Worm (Caenorhabditis elegans) whole organism, young adult: ENCODE measurements around the gene C49C3.8.

ENCODE experiments used
- B0261.1 ChIP-seq: sonication (generic microtip); optimal IDR thresholded peaks from 2 replicates; lab custom pipeline; 2016; ENCODE audit warnings: mild to moderate bottlenecking, missing genetic modification characterization, moderate library complexity, missing compliant biosample characterization
- C17E4.6 ChIP-seq: fragments of 200-800 bp; sonication (Bioruptor generic); IDR thresholded peaks from 2 replicates; pipeline ENCODE4 v1.3.6; 2022; ENCODE audit warnings: missing genetic modification reagents, missing genetic modification characterization, missing compliant biosample characterization
- K12H6.12 ChIP-seq: fragments of 200-800 bp; sonication (Bioruptor generic); optimal IDR thresholded peaks from 2 replicates; lab custom pipeline; 2018; ENCODE audit warnings: mild to moderate bottlenecking, missing genetic modification characterization, missing compliant biosample characterization
- T26A5.8 ChIP-seq: sonication (generic microtip); optimal IDR thresholded peaks from 2 replicates; lab custom pipeline; 2016; ENCODE audit warnings: missing genetic modification characterization, missing compliant biosample characterization
- Y67H2A.10 ChIP-seq: fragments of 200-800 bp; sonication (Bioruptor generic); conservative IDR thresholded peaks from 2 replicates; pipeline ENCODE4 v1.3.6; 2022; ENCODE audit warnings: missing genetic modification reagents, missing genetic modification characterization, missing compliant biosample characterization
- akir-1 ChIP-seq: fragments of 200-800 bp; sonication (Bioruptor generic); optimal IDR thresholded peaks from 2 replicates; lab custom pipeline; 2018; ENCODE audit warnings: mild to moderate bottlenecking, missing genetic modification characterization, moderate library complexity, missing compliant biosample characterization
- ama-1 ChIP-seq, 3 experiments: fragments of 150-350 bp in 1 of 3; sonication (generic microtip) in 2 of 3; optimal IDR thresholded peaks; 2 replicates each; lab custom pipeline; 2014 to 2018; ENCODE audit warnings: missing biosample characterization in 2 of 3, missing genetic modification characterization in 2 of 3, missing genetic modification reagents in 2 of 3
- attf-3 ChIP-seq: fragments of 200-800 bp; sonication (Bioruptor generic); conservative IDR thresholded peaks from 2 replicates; pipeline ENCODE4 v1.3.6; 2022; ENCODE audit warnings: missing genetic modification reagents, missing genetic modification characterization, missing compliant biosample characterization
- attf-5 ChIP-seq: fragments of 200-800 bp; sonication (Bioruptor generic); optimal IDR thresholded peaks from 2 replicates; lab custom pipeline; 2018; ENCODE audit warnings: mild to moderate bottlenecking, missing genetic modification characterization, missing compliant biosample characterization
- attf-6 ChIP-seq: fragments of 200-800 bp; sonication (Bioruptor generic); IDR thresholded peaks from 2 replicates; pipeline ENCODE4 v1.3.6; 2022; ENCODE audit warnings: missing genetic modification reagents, missing genetic modification characterization, missing compliant biosample characterization
- bed-1 ChIP-seq: fragments of 200-800 bp; sonication (Bioruptor generic); IDR thresholded peaks from 2 replicates; pipeline ENCODE4 v1.3.6; 2022; ENCODE audit warnings: missing genetic modification reagents, missing genetic modification characterization, missing compliant biosample characterization
- ccch-3 ChIP-seq: fragments of 200-800 bp; sonication (Bioruptor generic); optimal IDR thresholded peaks from 2 replicates; lab custom pipeline; 2018; ENCODE audit warnings: mild to moderate bottlenecking, missing genetic modification characterization, missing compliant biosample characterization
- ceh-100 ChIP-seq: fragments of 200-800 bp; sonication (Bioruptor generic); IDR thresholded peaks from 2 replicates; pipeline ENCODE4 v1.3.6; 2022; ENCODE audit warnings: missing genetic modification reagents, missing genetic modification characterization, missing compliant biosample characterization
- ceh-40 ChIP-seq: fragments of 200-800 bp; sonication (Bioruptor generic); IDR thresholded peaks from 2 replicates; pipeline ENCODE4 v1.3.6; 2022; ENCODE audit warnings: missing genetic modification characterization, missing compliant biosample characterization
- chd-7 ChIP-seq: sonication (generic microtip); optimal IDR thresholded peaks from 2 replicates; lab custom pipeline; 2016; ENCODE audit warnings: mild to moderate bottlenecking, missing genetic modification characterization, moderate library complexity, missing compliant biosample characterization
- dox-1 ChIP-seq: fragments of 200-800 bp; sonication (Bioruptor generic); IDR thresholded peaks from 2 replicates; pipeline ENCODE4 v1.3.6; 2022; ENCODE audit warnings: missing genetic modification reagents, missing genetic modification characterization, missing compliant biosample characterization
- efl-1 ChIP-seq: fragments of 150-350 bp; optimal IDR thresholded peaks from 2 replicates; lab custom pipeline; 2014; ENCODE audit warnings: missing biosample characterization, missing genetic modification reagents, missing genetic modification characterization
- egrh-3 ChIP-seq: fragments of 200-800 bp; sonication (Bioruptor generic); IDR thresholded peaks from 2 replicates; pipeline ENCODE4 v1.3.6; 2022; ENCODE audit warnings: missing genetic modification reagents, missing genetic modification characterization, missing compliant biosample characterization
- hlh-26 ChIP-seq: fragments of 200-800 bp; sonication (Bioruptor generic); conservative IDR thresholded peaks from 2 replicates; pipeline ENCODE4 v1.3.6; 2022; ENCODE audit warnings: missing genetic modification reagents, missing genetic modification characterization, missing compliant biosample characterization
- hmg-20 ChIP-seq: fragments of 200-800 bp; sonication (Bioruptor generic); IDR thresholded peaks from 2 replicates; pipeline ENCODE4 v1.3.6; 2022; ENCODE audit warnings: missing genetic modification reagents, missing genetic modification characterization, missing compliant biosample characterization
- lin-54 ChIP-seq: fragments of 200-800 bp; sonication (Bioruptor generic); optimal IDR thresholded peaks from 2 replicates; lab custom pipeline; 2018; ENCODE audit warnings: mild to moderate bottlenecking, missing genetic modification characterization, missing compliant biosample characterization
- madf-10 ChIP-seq: sonication (generic microtip); optimal IDR thresholded peaks from 2 replicates; lab custom pipeline; 2016; ENCODE audit warnings: mild to moderate bottlenecking, missing genetic modification characterization, missing compliant biosample characterization
- madf-3 ChIP-seq: fragments of 200-800 bp; sonication (Bioruptor generic); IDR thresholded peaks from 2 replicates; pipeline ENCODE4 v1.3.6; 2022; ENCODE audit warnings: missing genetic modification reagents, missing genetic modification characterization, missing compliant biosample characterization
- madf-6 ChIP-seq: fragments of 200-800 bp; sonication (Bioruptor generic); IDR thresholded peaks from 2 replicates; pipeline ENCODE4 v1.3.6; 2022; ENCODE audit warnings: missing genetic modification reagents, missing genetic modification characterization, missing compliant biosample characterization
- mcd-1 ChIP-seq: fragments of 200-800 bp; sonication (Bioruptor generic); IDR thresholded peaks from 2 replicates; pipeline ENCODE4 v1.3.6; 2022; ENCODE audit warnings: missing genetic modification reagents, missing genetic modification characterization, missing compliant biosample characterization
- nfya-1 ChIP-seq: sonication (generic microtip); optimal IDR thresholded peaks from 2 replicates; lab custom pipeline; 2017; ENCODE audit warnings: antibody characterized with exemption, missing compliant biosample characterization, missing genetic modification characterization, borderline replicate concordance; ENCODE audit not compliant: insufficient read depth
- nfyb-1 ChIP-seq: fragments of 200-800 bp; sonication (Bioruptor generic); IDR thresholded peaks from 2 replicates; pipeline ENCODE4 v1.3.6; 2022; ENCODE audit warnings: missing genetic modification reagents, missing genetic modification characterization, missing compliant biosample characterization
- nhr-27 ChIP-seq: fragments of 200-800 bp; sonication (Bioruptor generic); optimal IDR thresholded peaks from 2 replicates; lab custom pipeline; 2018; ENCODE audit warnings: mild to moderate bottlenecking, missing genetic modification characterization, moderate library complexity, missing compliant biosample characterization
- nhr-80 ChIP-seq: sonication (generic microtip); optimal IDR thresholded peaks from 2 replicates; lab custom pipeline; 2016; ENCODE audit warnings: missing genetic modification characterization, missing compliant biosample characterization
- pbrm-1 ChIP-seq: fragments of 200-800 bp; sonication (Bioruptor generic); IDR thresholded peaks from 2 replicates; pipeline ENCODE4 v1.3.6; 2022; ENCODE audit warnings: missing genetic modification reagents, missing genetic modification characterization, missing compliant biosample characterization
- pha-4 ChIP-seq: fragments of 150-350 bp; sonication (generic microtip); optimal IDR thresholded peaks from 2 replicates; lab custom pipeline; 2014; ENCODE audit warnings: missing biosample characterization, missing genetic modification reagents, missing genetic modification characterization
- sdz-38 ChIP-seq: sonication (generic microtip); optimal IDR thresholded peaks from 2 replicates; lab custom pipeline; 2016; ENCODE audit warnings: missing genotype, missing genetic modification characterization, missing compliant biosample characterization
- somi-1 ChIP-seq: fragments of 200-800 bp; sonication (Bioruptor generic); optimal IDR thresholded peaks from 2 replicates; lab custom pipeline; 2018; ENCODE audit warnings: mild to moderate bottlenecking, missing genetic modification characterization, missing compliant biosample characterization
- tbx-9 ChIP-seq: sonication (generic microtip); optimal IDR thresholded peaks from 2 replicates; lab custom pipeline; 2016; ENCODE audit warnings: borderline replicate concordance, missing genetic modification characterization, inconsistent platforms, missing compliant biosample characterization
- zfh-2 ChIP-seq: fragments of 200-800 bp; sonication (Bioruptor generic); conservative IDR thresholded peaks from 2 replicates; pipeline ENCODE4 v1.3.6; 2022; ENCODE audit warnings: missing genetic modification reagents, missing genetic modification characterization, missing compliant biosample characterization
- zim-3 ChIP-seq: sonication (generic microtip); optimal IDR thresholded peaks from 2 replicates; lab custom pipeline; 2017; ENCODE audit warnings: mild to moderate bottlenecking, missing genetic modification characterization, moderate library complexity, missing compliant biosample characterization
- ztf-6 ChIP-seq: fragments of 200-800 bp; sonication (Bioruptor generic); IDR thresholded peaks from 2 replicates; pipeline ENCODE4 v1.3.6; 2022; ENCODE audit warnings: missing genetic modification reagents, missing genetic modification characterization, missing compliant biosample characterization

Gene C49C3.8

ce11 chrIV:17342667-17343066 is 7.7 kb downstream of the C49C3.8 start, which contains the start of gene C49C3.21:
TSS of gene C49C3.21 (plus strand) at chrIV:17342967.
- TF ChIP-seq nfya-1 (tag; lab: Kevin White, UChicago) = no peak
- TF ChIP-seq Y67H2A.10 = no peak
- no peak for TF ChIP-seq efl-1 (GFP tag; lab: Kevin White, UChicago)
- TF ChIP-seq attf-3 (GFP tag; lab: Robert Waterston, UW) = no peak
- no peak for TF ChIP-seq sdz-38
- TF ChIP-seq zfh-2 = no peak
- no peak for TF ChIP-seq madf-6
- TF ChIP-seq attf-5 (GFP tag; lab: Kevin White, UChicago) = no peak
- TF ChIP-seq nhr-27 (tag; lab: Kevin White, UChicago) = no peak

DNA sequence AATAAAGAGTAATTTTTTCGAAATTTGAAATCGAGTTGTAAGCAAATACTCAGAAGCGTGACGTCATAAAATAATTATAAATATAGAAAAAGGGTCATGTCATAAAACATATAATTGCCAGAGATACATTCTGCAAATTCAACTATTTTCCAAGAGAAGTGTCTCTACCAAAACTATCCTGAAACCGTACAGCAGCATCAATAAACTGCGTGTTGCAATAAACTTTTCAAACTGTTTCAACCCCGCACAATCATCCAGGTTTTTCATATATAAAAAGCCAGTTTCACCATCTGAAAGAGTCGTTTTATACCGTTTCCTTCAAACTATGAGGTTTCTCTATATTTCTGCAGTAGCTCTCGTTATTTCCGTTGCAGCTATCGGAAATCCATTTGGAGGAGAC is 8.5 kb downstream of the C49C3.8 start, which contains the start of gene C49C3.11:
Gene C49C3.11 (plus strand): TSS at position 301 of the 400 bp plus-strand sequence.
- TF ChIP-seq chd-7 (tag; lab: Kevin White, UChicago) (no peak), tbx-9 (tag; lab: Kevin White, UChicago) (no peak)

- TF ChIP-seq nfya-1 (tag; lab: Kevin White, UChicago) = no peak
- TF ChIP-seq ceh-40 (GFP tag; lab: Robert Waterston, UW) = no peak
- TF ChIP-seq nfyb-1 (GFP tag; lab: Robert Waterston, UW) = no peak
- no peak for TF ChIP-seq sdz-38
- TF ChIP-seq madf-3 (GFP tag; lab: Robert Waterston, UW) = no peak
- TF ChIP-seq madf-10 = no peak
- no peak for TF ChIP-seq lin-54 (GFP tag; lab: Kevin White, UChicago)
- TF ChIP-seq K12H6.12 (tag; lab: Kevin White, UChicago) = no peak
- TF ChIP-seq C17E4.6 = no peak
- no peak for TF ChIP-seq akir-1
- no peak for TF ChIP-seq ccch-3 (GFP tag; lab: Kevin White, UChicago)
- no peak for TF ChIP-seq attf-3 (GFP tag; lab: Robert Waterston, UW)
- no peak for TF ChIP-seq somi-1
- no peak for TF ChIP-seq pha-4 (tag; lab: Kevin White, UChicago)
Observed at ce11 chrIV:17346599-17347218, 11.7 kb downstream of the C49C3.8 start, which contains the start of the genes clec-197 and clec-198. TSS of gene clec-197 (minus strand) at chrIV:17346699. TSS of gene clec-198 (plus strand) at chrIV:17347168.

ce11 chrIV:17351586-17351985 is 16.6 kb downstream of the C49C3.8 start, which contains the start of gene clec-199:
TSS of gene clec-199 (plus strand) at chrIV:17351886.
- TF ChIP-seq hmg-20 (GFP tag; lab: Robert Waterston, UW) (no peak), pbrm-1 (GFP tag; lab: Robert Waterston, UW) (no peak), bed-1 (GFP tag; lab: Robert Waterston, UW) (no peak), egrh-3 (GFP tag; lab: Robert Waterston, UW) (no peak), dox-1 (GFP tag; lab: Robert Waterston, UW) (no peak), ama-1 (optimal IDR thresholded peaks at IDR 0.05; lab: Kevin White, UChicago) (no peak), ama-1 (GFP tag; optimal IDR thresholded peaks at IDR 0.05; lab: Kevin White, UChicago) (no peak)

DNA sequence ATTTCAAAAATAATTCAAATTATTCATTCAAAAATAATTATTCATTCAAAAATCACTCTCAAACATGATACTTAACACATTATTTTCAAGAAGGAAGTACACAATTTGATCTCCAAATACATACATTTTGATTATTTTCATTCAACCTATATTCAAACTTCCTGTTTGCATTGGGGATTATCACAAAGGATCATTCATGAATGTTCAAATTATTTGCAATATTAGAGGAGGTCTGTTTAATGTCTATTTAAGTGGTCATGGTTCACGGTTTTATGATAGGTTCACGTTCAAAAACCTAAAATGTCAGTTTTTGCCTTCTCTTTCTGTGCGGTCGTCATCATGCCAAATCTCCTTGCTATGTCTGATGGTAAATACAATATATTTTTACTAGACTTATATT is 26.1 kb downstream of the C49C3.8 start, which contains the start of gene clec-202:
Gene clec-202 (plus strand): TSS at position 301 of the 400 bp plus-strand sequence.
- TF ChIP-seq attf-6 (GFP tag; lab: Robert Waterston, UW) = no peak
- no peak for TF ChIP-seq T26A5.8
- no peak for TF ChIP-seq chd-7 (tag; lab: Kevin White, UChicago)
- no peak for TF ChIP-seq zim-3 (tag; lab: Kevin White, UChicago)
- no peak for TF ChIP-seq nhr-80 (tag; lab: Kevin White, UChicago)
- no peak for TF ChIP-seq nfya-1 (tag; lab: Kevin White, UChicago)
- TF ChIP-seq ztf-6 = no peak
- no peak for TF ChIP-seq B0261.1 (tag; lab: Kevin White, UChicago)
- no peak for TF ChIP-seq mcd-1 (GFP tag; lab: Robert Waterston, UW)
- TF ChIP-seq pha-4 (tag; lab: Kevin White, UChicago) = no peak
- no peak for TF ChIP-seq hlh-26 (GFP tag; lab: Robert Waterston, UW)
- TF ChIP-seq ccch-3 (GFP tag; lab: Kevin White, UChicago) = no peak
- TF ChIP-seq ceh-100 (GFP tag; lab: Robert Waterston, UW) = no peak
